Worm (Caenorhabditis elegans): Measurements from ENCODE around the gene R02D5.3.

Gene R02D5.3

DNA sequence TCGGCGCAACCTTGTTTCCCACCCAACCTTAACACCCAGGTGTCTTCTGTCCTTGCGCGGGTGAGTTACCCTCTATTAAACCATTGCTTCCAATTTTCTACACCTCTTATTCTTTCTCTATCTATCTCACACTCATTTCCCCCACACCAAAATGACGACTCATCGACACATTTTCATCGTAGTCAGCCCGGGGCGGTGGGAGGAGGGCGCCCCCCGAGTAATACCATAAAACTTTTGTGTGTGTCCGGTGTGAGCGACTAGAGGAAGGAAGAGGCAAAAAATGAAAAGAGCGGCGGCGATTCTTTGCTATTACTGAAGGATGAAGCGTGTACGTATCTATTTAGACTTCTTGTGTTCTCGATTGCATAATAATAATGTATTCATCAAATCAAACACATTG is 21.8 kb downstream of the R02D5.3 start (continued):
- no peak for TF ChIP-seq dpl-1 (GFP tag; optimal IDR thresholded peaks at IDR 0.05)
- no peak for TF ChIP-seq C04F5.9 (tag; optimal IDR thresholded peaks at IDR 0.05)
- no peak for TF ChIP-seq sptf-1 (tag; optimal IDR thresholded peaks at IDR 0.05)
- peak; percentile 6 for TF ChIP-seq pax-3 (tag; optimal IDR thresholded peaks at IDR 0.05)
- TF ChIP-seq ces-1 (GFP tag; optimal IDR thresholded peaks at IDR 0.05): no peak
- no peak for TF ChIP-seq ceh-63 (GFP tag; optimal IDR thresholded peaks at IDR 0.05)
- TF ChIP-seq nhr-85 (tag): no peak
- TF ChIP-seq unc-86 (tag; optimal IDR thresholded peaks at IDR 0.05): no peak
- no peak for TF ChIP-seq nhr-28 (tag; optimal IDR thresholded peaks at IDR 0.05)
- peak; percentile 1 for TF ChIP-seq nhr-71 (tag; optimal IDR thresholded peaks at IDR 0.05)
- peak; percentile 20 for TF ChIP-seq rnt-1 (tag; optimal IDR thresholded peaks at IDR 0.05)

- TF ChIP-seq nhr-85 (tag): peak; percentile 71
- TF ChIP-seq Y116A8C.19 (tag; optimal IDR thresholded peaks at IDR 0.05; ENCODE audit: borderline replicate concordance): no peak
- TF ChIP-seq pqm-1 (tag; optimal IDR thresholded peaks at IDR 0.05): peak; percentile 80
- peak; percentile 31 for TF ChIP-seq tlp-1 (tag; optimal IDR thresholded peaks at IDR 0.05)
- no peak for TF ChIP-seq zip-4 (GFP tag; optimal IDR thresholded peaks at IDR 0.05)
- peak; percentile 75 for TF ChIP-seq blmp-1 (tag; optimal IDR thresholded peaks at IDR 0.05)
- TF ChIP-seq nhr-76 (tag; optimal IDR thresholded peaks at IDR 0.05): no peak
- no peak for TF ChIP-seq vab-15 (tag; optimal IDR thresholded peaks at IDR 0.05)
- no peak for TF ChIP-seq hpl-2 (GFP tag; optimal IDR thresholded peaks at IDR 0.05)
- TF ChIP-seq lin-14 (GFP tag; optimal IDR thresholded peaks at IDR 0.05): peak; percentile 62
- peak; percentile 83 for TF ChIP-seq elt-2 (tag; optimal IDR thresholded peaks at IDR 0.05)
- TF ChIP-seq elt-3 (tag; optimal IDR thresholded peaks at IDR 0.05): peak in 1 of 6 experiments; percentile 25
Observed at ce11 chrV:14505745-14506214, 22.8 kb downstream of the R02D5.3 start.

DNA sequence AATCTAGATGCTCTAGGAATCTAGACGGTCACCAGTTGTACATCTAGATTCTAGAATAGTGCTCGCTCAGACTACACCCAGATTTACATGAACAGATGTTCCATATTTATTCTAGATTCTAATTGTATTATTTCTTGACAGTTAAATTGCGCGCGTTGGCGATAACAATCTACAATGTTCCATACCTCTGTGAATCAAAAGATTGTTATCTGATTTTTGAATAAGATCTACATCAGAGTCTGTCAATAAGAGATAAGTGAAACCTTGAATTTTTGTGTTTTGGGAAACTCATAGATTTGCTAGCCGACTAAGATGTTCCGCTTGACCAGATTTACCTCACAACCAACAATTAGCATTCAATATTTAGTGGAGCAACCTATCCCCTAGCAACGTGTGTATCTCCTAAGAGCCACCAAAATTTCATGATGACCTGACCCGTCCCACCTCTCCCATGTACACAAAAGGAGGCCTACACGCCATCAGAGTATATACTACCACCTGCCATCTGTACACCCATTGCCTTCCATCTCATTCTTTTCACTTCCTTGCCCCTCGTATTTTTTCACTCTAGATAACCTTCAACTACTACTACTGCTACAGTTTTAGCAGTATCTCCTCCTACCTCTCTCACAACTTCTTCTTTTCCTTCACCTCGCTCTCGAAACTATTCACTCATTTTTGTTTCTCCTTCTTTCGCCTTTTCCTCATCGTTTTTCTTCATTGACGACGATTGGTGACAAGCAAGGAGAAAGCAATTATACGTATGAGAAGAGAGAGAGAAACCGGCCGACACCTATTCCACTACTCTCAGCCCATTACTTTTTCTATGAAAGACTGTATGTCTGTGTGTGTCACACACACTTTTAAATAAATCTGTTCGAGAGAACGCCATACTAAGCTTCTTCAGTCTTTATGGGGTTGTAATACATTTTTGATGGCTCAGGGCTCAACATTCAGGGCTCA is 24.0 kb downstream of the R02D5.3 start:
- TF ChIP-seq lin-13 (GFP tag; optimal IDR thresholded peaks at IDR 0.05) (no peak), mab-9 (GFP tag; IDR thresholded peaks at IDR 0.05) (no peak), unc-62 (GFP tag; optimal IDR thresholded peaks at IDR 0.05) (no peak), nhr-77 (tag; optimal IDR thresholded peaks at IDR 0.05) (no peak), hlh-4 (tag; optimal IDR thresholded peaks at IDR 0.05) (no peak), ztf-4 (tag; optimal IDR thresholded peaks at IDR 0.05) (no peak), unc-98 (GFP tag; IDR thresholded peaks at IDR 0.05) (no peak), dsc-1 (tag; optimal IDR thresholded peaks at IDR 0.05) (no peak), zag-1 (tag; optimal IDR thresholded peaks at IDR 0.05) (no peak), aly-2 (tag; optimal IDR thresholded peaks at IDR 0.05) (no peak), grh-1 (GFP tag; IDR thresholded peaks at IDR 0.05) (no peak), nhr-11 (tag; optimal IDR thresholded peaks at IDR 0.05) (no peak), Y116A8C.19 (tag; optimal IDR thresholded peaks at IDR 0.05; ENCODE audit: borderline replicate concordance) (no peak), zip-4 (GFP tag; optimal IDR thresholded peaks at IDR 0.05) (no peak), ceh-88 (GFP tag; IDR thresholded peaks at IDR 0.05) (no peak), snpc-4 (tag; optimal IDR thresholded peaks at IDR 0.05) (no peak), mdl-1 (tag; optimal IDR thresholded peaks at IDR 0.05) (no peak), aha-1 (tag; optimal IDR thresholded peaks at IDR 0.05) (no peak), sox-4 (tag; optimal IDR thresholded peaks at IDR 0.05) (no peak), nhr-71 (tag; optimal IDR thresholded peaks at IDR 0.05) (peak; percentile 27), xbp-1 (tag; optimal IDR thresholded peaks at IDR 0.05) (no peak), pax-3 (tag; optimal IDR thresholded peaks at IDR 0.05) (no peak), nhr-90 (tag; optimal IDR thresholded peaks at IDR 0.05; ENCODE audit: poor library complexity) (no peak), nhr-84 (tag; optimal IDR thresholded peaks at IDR 0.05) (no peak), nhr-12 (tag; optimal IDR thresholded peaks at IDR 0.05) (no peak), C16A3.4 (tag; optimal IDR thresholded peaks at IDR 0.05) (peak; percentile 18), C34B4.2 (tag; optimal IDR thresholded peaks at IDR 0.05) (no peak), ceh-82 (tag; optimal IDR thresholded peaks at IDR 0.05) (no peak), unc-30 (tag; optimal IDR thresholded peaks at IDR 0.05) (no peak), alr-1 (tag; optimal IDR thresholded peaks at IDR 0.05; ENCODE audit: borderline replicate concordance) (no peak)

Data from whole organism, L1 larva.